Worm (Caenorhabditis elegans) whole organism, L2 larva: Measurements from ENCODE around the gene ZK1086.3.

Experiments used
- C34F6.9 ChIP-seq: fragments of 150-350 bp; optimal IDR thresholded peaks from 2 replicates; lab custom pipeline; 2014; ENCODE audit warnings: missing biosample characterization, missing genetic modification characterization
- F13H6.1 ChIP-seq: sonication (generic microtip); optimal IDR thresholded peaks from 2 replicates; lab custom pipeline; 2016; ENCODE audit warnings: missing genetic modification characterization, missing compliant biosample characterization
- R02D3.7 ChIP-seq: fragments of 150-350 bp; optimal IDR thresholded peaks from 2 replicates; lab custom pipeline; 2014; ENCODE audit warnings: missing biosample characterization, missing genetic modification characterization
- Y55F3AM.14 ChIP-seq: fragments of 200-800 bp; sonication (Bioruptor generic); optimal IDR thresholded peaks from 2 replicates; lab custom pipeline; 2018; ENCODE audit warnings: mild to moderate bottlenecking, missing genetic modification characterization, missing compliant biosample characterization
- ZK546.5 ChIP-seq: sonication (generic microtip); optimal IDR thresholded peaks from 2 replicates; lab custom pipeline; 2017; ENCODE audit warnings: missing biosample characterization, missing genetic modification characterization
- alr-1 ChIP-seq: fragments of 150-350 bp; optimal IDR thresholded peaks from 2 replicates; lab custom pipeline; 2014; ENCODE audit warnings: missing biosample characterization, missing genetic modification characterization
- aly-2 ChIP-seq: fragments of 150-350 bp; optimal IDR thresholded peaks from 2 replicates; lab custom pipeline; 2014; ENCODE audit warnings: missing biosample characterization, missing genetic modification characterization
- blmp-1 ChIP-seq: sonication (generic microtip); optimal IDR thresholded peaks from 2 replicates; lab custom pipeline; 2017; ENCODE audit warnings: missing genetic modification characterization, mild to moderate bottlenecking, missing compliant biosample characterization, antibody characterized with exemption, moderate library complexity; ENCODE audit not compliant: insufficient read depth
- ceh-82 ChIP-seq: fragments of 150-350 bp; optimal IDR thresholded peaks from 2 replicates; lab custom pipeline; 2014; ENCODE audit warnings: missing biosample characterization, missing genetic modification characterization
- crh-2 ChIP-seq: sonication (generic microtip); optimal IDR thresholded peaks from 2 replicates; lab custom pipeline; 2017; ENCODE audit warnings: missing biosample characterization, missing genetic modification characterization
- dmd-4 ChIP-seq: sonication (generic microtip); optimal IDR thresholded peaks from 2 replicates; lab custom pipeline; 2017; ENCODE audit warnings: missing biosample characterization, missing genetic modification characterization
- egl-27 ChIP-seq: sonication (generic microtip); optimal IDR thresholded peaks from 3 replicates; lab custom pipeline; 2017; ENCODE audit warnings: missing biosample characterization, missing genetic modification reagents, missing genetic modification characterization
- elt-1 ChIP-seq: fragments of 150-350 bp; optimal IDR thresholded peaks from 2 replicates; lab custom pipeline; 2014; ENCODE audit warnings: missing biosample characterization, missing genetic modification characterization
- elt-3 ChIP-seq: sonication (generic microtip); optimal IDR thresholded peaks from 2 replicates; lab custom pipeline; 2017; ENCODE audit warnings: missing biosample characterization, missing genetic modification characterization
- fos-1 ChIP-seq: fragments of 150-350 bp; optimal IDR thresholded peaks from 2 replicates; lab custom pipeline; 2014; ENCODE audit warnings: missing biosample characterization, missing genetic modification characterization
- gmeb-1 ChIP-seq: fragments of 150-350 bp; optimal IDR thresholded peaks from 2 replicates; lab custom pipeline; 2014; ENCODE audit warnings: missing biosample characterization, missing genetic modification characterization
- lin-13 ChIP-seq: fragments of 150-350 bp; optimal IDR thresholded peaks from 2 replicates; lab custom pipeline; 2014; ENCODE audit warnings: missing biosample characterization, missing genetic modification reagents, missing genetic modification characterization
- lin-39 ChIP-seq: fragments of 150-350 bp; optimal IDR thresholded peaks from 2 replicates; lab custom pipeline; 2014; ENCODE audit warnings: missing biosample characterization, missing genetic modification reagents, missing genetic modification characterization
- lsy-2 ChIP-seq, 2 experiments: fragments of 150-350 bp in 1 of 2; sonication (generic microtip) in 1 of 2; optimal IDR thresholded peaks; 2 replicates each; lab custom pipeline; 2014 to 2017; ENCODE audit warnings: missing biosample characterization in 2 of 2, missing genetic modification characterization in 2 of 2
- mab-5 ChIP-seq: fragments of 150-350 bp; optimal IDR thresholded peaks from 2 replicates; lab custom pipeline; 2014; ENCODE audit warnings: missing biosample characterization, missing genetic modification characterization
- nhr-10 ChIP-seq: sonication (generic microtip); optimal IDR thresholded peaks from 2 replicates; lab custom pipeline; 2017; ENCODE audit warnings: missing biosample characterization, missing genetic modification characterization
- nhr-11 ChIP-seq: fragments of 150-350 bp; optimal IDR thresholded peaks from 2 replicates; lab custom pipeline; 2014; ENCODE audit warnings: missing biosample characterization, missing genetic modification characterization
- nhr-129 ChIP-seq: fragments of 150-350 bp; optimal IDR thresholded peaks from 2 replicates; lab custom pipeline; 2014; ENCODE audit warnings: missing biosample characterization, missing genetic modification characterization
- nhr-21 ChIP-seq: fragments of 150-350 bp; optimal IDR thresholded peaks from 2 replicates; lab custom pipeline; 2014; ENCODE audit warnings: missing biosample characterization, missing genetic modification characterization
- nhr-6 ChIP-seq: fragments of 150-350 bp; optimal IDR thresholded peaks from 2 replicates; lab custom pipeline; 2014; ENCODE audit warnings: missing biosample characterization, missing genetic modification characterization
- nhr-77 ChIP-seq: fragments of 150-350 bp; optimal IDR thresholded peaks from 2 replicates; lab custom pipeline; 2014; ENCODE audit warnings: missing biosample characterization, missing genetic modification characterization
- peb-1 ChIP-seq: fragments of 150-350 bp; optimal IDR thresholded peaks from 2 replicates; lab custom pipeline; 2014; ENCODE audit warnings: missing biosample characterization, missing genetic modification characterization
- sem-4 ChIP-seq: fragments of 150-350 bp; optimal IDR thresholded peaks from 2 replicates; lab custom pipeline; 2014; ENCODE audit warnings: missing biosample characterization, missing genetic modification reagents, missing genetic modification characterization
- skn-1 ChIP-seq: sonication (generic microtip); optimal IDR thresholded peaks from 2 replicates; lab custom pipeline; 2017; ENCODE audit warnings: missing biosample characterization, missing genetic modification characterization
- sma-3 ChIP-seq: sonication (generic microtip); optimal IDR thresholded peaks from 2 replicates; lab custom pipeline; 2016; ENCODE audit warnings: missing genetic modification reagents, missing genetic modification characterization, missing compliant biosample characterization
- sma-9 ChIP-seq, 2 experiments: fragments of 150-350 bp in 1 of 2; sonication (generic microtip) in 1 of 2; optimal IDR thresholded peaks; 2 replicates each; lab custom pipeline; 2014 to 2016; ENCODE audit warnings: missing genetic modification characterization in 2 of 2, mild to moderate bottlenecking in 1 of 2, missing biosample characterization in 1 of 2, missing compliant biosample characterization in 1 of 2, missing genetic modification reagents in 1 of 2, moderate library complexity in 1 of 2
- snpc-4 ChIP-seq: fragments of 150-350 bp; optimal IDR thresholded peaks from 2 replicates; lab custom pipeline; 2014; ENCODE audit warnings: missing biosample characterization, missing genetic modification characterization
- unc-39 ChIP-seq: fragments of 150-350 bp; optimal IDR thresholded peaks from 2 replicates; lab custom pipeline; 2014; ENCODE audit warnings: missing biosample characterization, missing genetic modification characterization
- unc-55 ChIP-seq: fragments of 150-350 bp; sonication (generic microtip); optimal IDR thresholded peaks from 3 replicates; lab custom pipeline; 2014; ENCODE audit warnings: missing biosample characterization, missing genetic modification reagents, missing genetic modification characterization
- unc-62 ChIP-seq: fragments of 150-350 bp; optimal IDR thresholded peaks from 2 replicates; lab custom pipeline; 2014; ENCODE audit warnings: missing biosample characterization, missing genetic modification reagents, missing genetic modification characterization
- zag-1 ChIP-seq: fragments of 150-350 bp; optimal IDR thresholded peaks from 2 replicates; lab custom pipeline; 2014; ENCODE audit warnings: missing biosample characterization, missing genetic modification characterization
- ztf-11 ChIP-seq: sonication (generic microtip); optimal IDR thresholded peaks from 2 replicates; lab custom pipeline; 2017; ENCODE audit warnings: missing biosample characterization, missing genetic modification characterization

Gene ZK1086.3

ce11 chrX:13833448-13833847 lies 42.8 kb downstream of the ZK1086.3 start:
- TF ChIP-seq nhr-11 (tag; lab: Kevin White, UChicago) (no peak), egl-27 (tag; lab: Kevin White, UChicago) (no peak), zag-1 (tag; lab: Kevin White, UChicago) (no peak), snpc-4 (tag; lab: Kevin White, UChicago) (peak; percentile 7)

- TF ChIP-seq lsy-2 (tag; optimal IDR thresholded peaks at IDR 0.05; lab: Kevin White, UChicago) (no peak), sma-9 (GFP tag; optimal IDR thresholded peaks at IDR 0.05; lab: Kevin White, UChicago) (no peak), sma-9 (tag; optimal IDR thresholded peaks at IDR 0.05; lab: Kevin White, UChicago) (no peak), fos-1 (no peak), nhr-129 (tag; lab: Kevin White, UChicago) (no peak), blmp-1 (no peak), lin-13 (GFP tag; lab: Kevin White, UChicago) (no peak), skn-1 (tag; lab: Kevin White, UChicago) (no peak), F13H6.1 (no peak), unc-39 (tag; lab: Kevin White, UChicago) (no peak), nhr-10 (tag; lab: Kevin White, UChicago) (no peak), snpc-4 (tag; lab: Kevin White, UChicago) (no peak), elt-1 (tag; lab: Kevin White, UChicago) (no peak), R02D3.7 (no peak)
Observed at ce11 chrX:13834127-13834526, 43.5 kb downstream of the ZK1086.3 start, which contains the start of gene F19D8.2. F19D8.2 (plus strand) TSS chrX:13834427.

- no peak for TF ChIP-seq F13H6.1
- TF ChIP-seq nhr-6 (tag; lab: Kevin White, UChicago): no peak
- no peak for TF ChIP-seq alr-1
- TF ChIP-seq blmp-1: no peak
- no peak for TF ChIP-seq ztf-11 (tag; lab: Kevin White, UChicago)
- TF ChIP-seq nhr-10 (tag; lab: Kevin White, UChicago): no peak
- no peak for TF ChIP-seq nhr-21
- no peak for TF ChIP-seq sma-9 (GFP tag; optimal IDR thresholded peaks at IDR 0.05; lab: Kevin White, UChicago)
- TF ChIP-seq sma-9 (tag; optimal IDR thresholded peaks at IDR 0.05; lab: Kevin White, UChicago): no peak
- TF ChIP-seq elt-1 (tag; lab: Kevin White, UChicago): no peak
- no peak for TF ChIP-seq unc-55 (GFP tag; lab: Kevin White, UChicago)
- no peak for TF ChIP-seq nhr-77 (tag; lab: Kevin White, UChicago)
- TF ChIP-seq sem-4 (tag; lab: Kevin White, UChicago): no peak
- no peak for TF ChIP-seq gmeb-1 (tag; lab: Kevin White, UChicago)
- TF ChIP-seq unc-62: no peak
- TF ChIP-seq C34F6.9 (tag; lab: Kevin White, UChicago): no peak
- TF ChIP-seq ceh-82 (tag; lab: Kevin White, UChicago): no peak
- TF ChIP-seq zag-1 (tag; lab: Kevin White, UChicago): no peak
- no peak for TF ChIP-seq skn-1 (tag; lab: Kevin White, UChicago)
- no peak for TF ChIP-seq crh-2 (tag; lab: Kevin White, UChicago)
Observed at ce11 chrX:13838019-13838418, 47.4 kb downstream of the ZK1086.3 start.

- no peak for TF ChIP-seq dmd-4 (tag; lab: Kevin White, UChicago)
- no peak for TF ChIP-seq elt-3 (tag; lab: Kevin White, UChicago)
- no peak for TF ChIP-seq aly-2 (tag; lab: Kevin White, UChicago)
- TF ChIP-seq unc-55 (GFP tag; lab: Kevin White, UChicago): no peak
- TF ChIP-seq unc-62: no peak
- no peak for TF ChIP-seq lsy-2 (tag; optimal IDR thresholded peaks at IDR 0.05; lab: Kevin White, UChicago)
- TF ChIP-seq peb-1 (tag; lab: Kevin White, UChicago): no peak
- TF ChIP-seq zag-1 (tag; lab: Kevin White, UChicago): no peak
- TF ChIP-seq sma-3 (GFP tag; lab: Kevin White, UChicago): no peak
- no peak for TF ChIP-seq nhr-129 (tag; lab: Kevin White, UChicago)
- no peak for TF ChIP-seq egl-27 (tag; lab: Kevin White, UChicago)
- TF ChIP-seq Y55F3AM.14 (GFP tag; lab: Kevin White, UChicago): no peak
- no peak for TF ChIP-seq mab-5 (tag; lab: Kevin White, UChicago)
- TF ChIP-seq snpc-4 (tag; lab: Kevin White, UChicago): no peak
- no peak for TF ChIP-seq C34F6.9 (tag; lab: Kevin White, UChicago)
- no peak for TF ChIP-seq unc-39 (tag; lab: Kevin White, UChicago)
- no peak for TF ChIP-seq lin-39
- TF ChIP-seq ZK546.5 (tag; lab: Kevin White, UChicago): no peak
- no peak for TF ChIP-seq gmeb-1 (tag; lab: Kevin White, UChicago)
Observed at ce11 chrX:13840336-13840735, 49.7 kb downstream of the ZK1086.3 start.
